Worm (Caenorhabditis elegans) whole organism, young adult: ENCODE results near the gene K02E2.8.

ENCODE experiments used
- B0035.1 ChIP-seq: sonication (generic microtip); optimal IDR thresholded peaks from 2 replicates; lab custom pipeline; 2016; ENCODE audit warnings: missing genetic modification characterization, mild to moderate bottlenecking, missing compliant biosample characterization, missing genotype, missing genetic modification reagents
- F22D6.2 ChIP-seq: sonication (generic microtip); optimal IDR thresholded peaks from 2 replicates; lab custom pipeline; 2016; ENCODE audit warnings: mild to moderate bottlenecking, missing genetic modification characterization, missing compliant biosample characterization
- F52B5.7 ChIP-seq: sonication (generic microtip); optimal IDR thresholded peaks from 2 replicates; lab custom pipeline; 2016; ENCODE audit warnings: mild to moderate bottlenecking, missing genetic modification characterization, missing compliant biosample characterization
- K11D2.4 ChIP-seq: fragments of 200-800 bp; sonication (Bioruptor generic); IDR thresholded peaks from 2 replicates; pipeline ENCODE4 v1.3.6; 2022; ENCODE audit warnings: missing genetic modification reagents, missing genetic modification characterization, missing compliant biosample characterization
- K12H6.12 ChIP-seq: fragments of 200-800 bp; sonication (Bioruptor generic); optimal IDR thresholded peaks from 2 replicates; lab custom pipeline; 2018; ENCODE audit warnings: mild to moderate bottlenecking, missing genetic modification characterization, missing compliant biosample characterization
- T26A5.8 ChIP-seq: sonication (generic microtip); optimal IDR thresholded peaks from 2 replicates; lab custom pipeline; 2016; ENCODE audit warnings: missing genetic modification characterization, missing compliant biosample characterization
- Y53F4B.3 ChIP-seq: fragments of 200-800 bp; sonication (Bioruptor generic); IDR thresholded peaks from 2 replicates; pipeline ENCODE4 v1.3.6; 2022; ENCODE audit warnings: missing genetic modification reagents, missing genetic modification characterization, missing compliant biosample characterization
- Y53G8AR.9 ChIP-seq: fragments of 200-800 bp; sonication (Bioruptor generic); conservative IDR thresholded peaks from 2 replicates; pipeline ENCODE4 v1.3.6; 2022; ENCODE audit warnings: missing genetic modification reagents, missing genetic modification characterization, missing compliant biosample characterization
- Y56A3A.18 ChIP-seq: fragments of 200-800 bp; sonication (Bioruptor generic); IDR thresholded peaks from 2 replicates; pipeline ENCODE4 v1.3.6; 2022; ENCODE audit warnings: missing genetic modification reagents, missing genetic modification characterization, missing compliant biosample characterization
- Y67H2A.10 ChIP-seq: fragments of 200-800 bp; sonication (Bioruptor generic); conservative IDR thresholded peaks from 2 replicates; pipeline ENCODE4 v1.3.6; 2022; ENCODE audit warnings: missing genetic modification reagents, missing genetic modification characterization, missing compliant biosample characterization
- Y79H2A.3 ChIP-seq: fragments of 200-800 bp; sonication (Bioruptor generic); conservative IDR thresholded peaks from 2 replicates; pipeline ENCODE4 v1.3.6; 2022; ENCODE audit warnings: missing genetic modification reagents, missing genetic modification characterization, missing compliant biosample characterization
- ZK185.1 ChIP-seq: sonication (generic microtip); optimal IDR thresholded peaks from 2 replicates; lab custom pipeline; 2016; ENCODE audit warnings: mild to moderate bottlenecking, missing genetic modification characterization, missing compliant biosample characterization; ENCODE audit not compliant: poor library complexity, severe bottlenecking
- aptf-2 ChIP-seq: fragments of 200-800 bp; sonication (Bioruptor generic); conservative IDR thresholded peaks from 2 replicates; pipeline ENCODE4 v1.3.6; 2022; ENCODE audit warnings: missing genetic modification reagents, missing genetic modification characterization, missing compliant biosample characterization
- attf-6 ChIP-seq: fragments of 200-800 bp; sonication (Bioruptor generic); IDR thresholded peaks from 2 replicates; pipeline ENCODE4 v1.3.6; 2022; ENCODE audit warnings: missing genetic modification reagents, missing genetic modification characterization, missing compliant biosample characterization
- bed-2 ChIP-seq: fragments of 200-800 bp; sonication (Bioruptor generic); IDR thresholded peaks from 2 replicates; pipeline ENCODE4 v1.3.6; 2022; ENCODE audit warnings: missing genetic modification reagents, missing genetic modification characterization, missing compliant biosample characterization
- ccch-3 ChIP-seq: fragments of 200-800 bp; sonication (Bioruptor generic); optimal IDR thresholded peaks from 2 replicates; lab custom pipeline; 2018; ENCODE audit warnings: mild to moderate bottlenecking, missing genetic modification characterization, missing compliant biosample characterization
- cebp-1 ChIP-seq, 2 experiments: fragments of 200-800 bp in 1 of 2; sonication (Bioruptor generic) in 1 of 2; sonication (generic microtip) in 1 of 2; IDR thresholded peaks in 1 of 2; optimal IDR thresholded peaks in 1 of 2; 2 replicates each; pipeline versions ENCODE4 v1.3.6 to Lab custom; 2017 to 2022; ENCODE audit warnings: missing compliant biosample characterization in 2 of 2, missing genetic modification characterization in 2 of 2, mild to moderate bottlenecking in 1 of 2, missing genetic modification reagents in 1 of 2, moderate library complexity in 1 of 2
- cebp-2 ChIP-seq: fragments of 200-800 bp; sonication (Bioruptor generic); IDR thresholded peaks from 2 replicates; pipeline ENCODE4 v1.3.6; 2022; ENCODE audit warnings: missing genetic modification characterization, missing compliant biosample characterization
- dpl-1 ChIP-seq: fragments of 150-350 bp; optimal IDR thresholded peaks from 2 replicates; lab custom pipeline; 2014; ENCODE audit warnings: missing biosample characterization, missing genetic modification reagents, missing genetic modification characterization
- hlh-12 ChIP-seq: sonication (generic microtip); optimal IDR thresholded peaks from 2 replicates; lab custom pipeline; 2016; ENCODE audit warnings: missing genetic modification characterization, missing compliant biosample characterization
- hmg-1.2 ChIP-seq: fragments of 200-800 bp; sonication (Bioruptor generic); IDR thresholded peaks from 2 replicates; pipeline ENCODE4 v1.3.6; 2022; ENCODE audit warnings: missing genetic modification reagents, missing genetic modification characterization, missing compliant biosample characterization
- hsf-1 ChIP-seq: fragments of 200-800 bp; sonication (Bioruptor generic); IDR thresholded peaks from 2 replicates; pipeline ENCODE4 v1.3.6; 2022; ENCODE audit warnings: missing genetic modification reagents, missing genetic modification characterization, missing compliant biosample characterization
- let-607 ChIP-seq, 2 experiments: fragments of 200-800 bp in 1 of 2; sonication (Bioruptor generic) in 1 of 2; sonication (generic microtip) in 1 of 2; optimal IDR thresholded peaks; 2 replicates each; lab custom pipeline; 2016 to 2018; ENCODE audit warnings: mild to moderate bottlenecking in 2 of 2, missing compliant biosample characterization in 2 of 2, missing genetic modification characterization in 2 of 2, moderate library complexity in 2 of 2, missing genotype in 1 of 2
- lin-40 ChIP-seq: sonication (generic microtip); optimal IDR thresholded peaks from 2 replicates; lab custom pipeline; 2016; ENCODE audit warnings: missing genetic modification characterization, mild to moderate bottlenecking, missing compliant biosample characterization, missing genotype, missing genetic modification reagents
- lsl-1 ChIP-seq: fragments of 200-800 bp; sonication (Bioruptor generic); optimal IDR thresholded peaks from 2 replicates; lab custom pipeline; 2018; ENCODE audit warnings: mild to moderate bottlenecking, missing genetic modification characterization, moderate library complexity, missing compliant biosample characterization
- madf-8 ChIP-seq: fragments of 200-800 bp; sonication (Bioruptor generic); conservative IDR thresholded peaks from 2 replicates; pipeline ENCODE4 v1.3.6; 2022; ENCODE audit warnings: missing genetic modification reagents, missing genetic modification characterization, missing compliant biosample characterization
- mel-28 ChIP-seq: sonication (generic microtip); optimal IDR thresholded peaks from 2 replicates; lab custom pipeline; 2016; ENCODE audit warnings: borderline replicate concordance, mild to moderate bottlenecking, missing genetic modification characterization, missing compliant biosample characterization
- mes-4 ChIP-seq: sonication (generic microtip); optimal IDR thresholded peaks from 2 replicates; lab custom pipeline; 2016; ENCODE audit warnings: missing genotype, missing genetic modification characterization, missing compliant biosample characterization
- nhr-120 ChIP-seq: fragments of 200-800 bp; sonication (Bioruptor generic); IDR thresholded peaks from 2 replicates; pipeline ENCODE4 v1.3.6; 2022; ENCODE audit warnings: missing genetic modification characterization, missing compliant biosample characterization
- nhr-27 ChIP-seq: fragments of 200-800 bp; sonication (Bioruptor generic); optimal IDR thresholded peaks from 2 replicates; lab custom pipeline; 2018; ENCODE audit warnings: mild to moderate bottlenecking, missing genetic modification characterization, moderate library complexity, missing compliant biosample characterization
- rcor-1 ChIP-seq: fragments of 200-800 bp; sonication (Bioruptor generic); IDR thresholded peaks from 2 replicates; pipeline ENCODE4 v1.3.6; 2022; ENCODE audit warnings: missing genetic modification reagents, missing genetic modification characterization, missing compliant biosample characterization
- sdz-38 ChIP-seq: sonication (generic microtip); optimal IDR thresholded peaks from 2 replicates; lab custom pipeline; 2016; ENCODE audit warnings: missing genotype, missing genetic modification characterization, missing compliant biosample characterization
- sea-2 ChIP-seq: fragments of 200-800 bp; sonication (Bioruptor generic); IDR thresholded peaks from 2 replicates; pipeline ENCODE4 v1.3.6; 2022; ENCODE audit warnings: missing genetic modification characterization, missing compliant biosample characterization
- snpc-1.1 ChIP-seq: sonication (generic microtip); optimal IDR thresholded peaks from 2 replicates; lab custom pipeline; 2017; ENCODE audit warnings: missing genetic modification characterization, mild to moderate bottlenecking, missing compliant biosample characterization, antibody characterized with exemption, moderate library complexity, missing genotype, missing genetic modification reagents; ENCODE audit not compliant: insufficient read depth
- unc-62 ChIP-seq: fragments of 150-350 bp; optimal IDR thresholded peaks from 2 replicates; lab custom pipeline; 2014; ENCODE audit warnings: missing biosample characterization, missing genetic modification reagents, missing genetic modification characterization
- ztf-18 ChIP-seq: sonication (generic microtip); optimal IDR thresholded peaks from 2 replicates; lab custom pipeline; 2016; ENCODE audit warnings: missing genotype, mild to moderate bottlenecking, missing genetic modification characterization, missing compliant biosample characterization
- ztf-22 ChIP-seq: fragments of 200-800 bp; sonication (Bioruptor generic); optimal IDR thresholded peaks from 2 replicates; lab custom pipeline; 2018; ENCODE audit warnings: mild to moderate bottlenecking, missing genetic modification characterization, moderate library complexity, missing compliant biosample characterization
- ztf-28 ChIP-seq: fragments of 200-800 bp; sonication (Bioruptor generic); IDR thresholded peaks from 2 replicates; pipeline ENCODE4 v1.3.6; 2022; ENCODE audit warnings: missing genetic modification reagents, missing genetic modification characterization, missing compliant biosample characterization
- ztf-3 ChIP-seq: fragments of 200-800 bp; sonication (Bioruptor generic); optimal IDR thresholded peaks from 2 replicates; lab custom pipeline; 2018; ENCODE audit warnings: mild to moderate bottlenecking, missing genetic modification characterization, missing compliant biosample characterization
- ztf-6 ChIP-seq: fragments of 200-800 bp; sonication (Bioruptor generic); IDR thresholded peaks from 2 replicates; pipeline ENCODE4 v1.3.6; 2022; ENCODE audit warnings: missing genetic modification reagents, missing genetic modification characterization, missing compliant biosample characterization

Gene K02E2.8

DNA sequence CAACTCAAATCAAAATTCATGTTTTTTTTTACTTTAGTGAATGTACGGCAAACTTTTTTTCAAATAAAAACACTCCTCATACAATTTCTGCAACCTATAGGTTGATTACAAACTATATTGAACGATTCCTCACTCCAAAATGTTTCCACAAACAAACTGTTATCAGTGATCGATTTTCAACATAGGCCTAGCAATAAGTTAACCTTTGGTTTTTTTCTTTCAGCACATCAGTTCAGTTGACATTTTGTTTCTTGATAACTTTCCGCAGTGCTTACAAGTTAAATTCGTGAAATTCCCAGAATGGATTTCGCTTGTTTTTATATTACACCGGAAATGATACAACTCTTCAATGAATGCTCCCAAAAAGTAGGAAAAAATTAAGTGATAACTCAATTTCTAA is 20.7 kb upstream of the K02E2.8 start, which contains the start of gene F53H2.1:
Gene F53H2.1 (plus strand): TSS at position 301 of the 400 bp plus-strand sequence.
- TF ChIP-seq bed-2 (GFP tag; lab: Robert Waterston, UW) (no peak), unc-62 (GFP tag; lab: Kevin White, UChicago) (no peak), Y56A3A.18 (GFP tag; lab: Robert Waterston, UW) (no peak), F22D6.2 (tag; lab: Kevin White, UChicago) (no peak), Y67H2A.10 (GFP tag; lab: Robert Waterston, UW) (no peak), F52B5.7 (tag; lab: Kevin White, UChicago) (no peak), nhr-27 (tag; lab: Kevin White, UChicago) (no peak), cebp-1 (GFP tag; IDR thresholded peaks at IDR 0.05; lab: Robert Waterston, UW) (no peak), cebp-1 (tag; optimal IDR thresholded peaks at IDR 0.05; lab: Kevin White, UChicago) (no peak), Y79H2A.3 (GFP tag; lab: Robert Waterston, UW) (no peak), dpl-1 (GFP tag; lab: Kevin White, UChicago) (no peak), hlh-12 (tag; lab: Kevin White, UChicago) (no peak)

DNA sequence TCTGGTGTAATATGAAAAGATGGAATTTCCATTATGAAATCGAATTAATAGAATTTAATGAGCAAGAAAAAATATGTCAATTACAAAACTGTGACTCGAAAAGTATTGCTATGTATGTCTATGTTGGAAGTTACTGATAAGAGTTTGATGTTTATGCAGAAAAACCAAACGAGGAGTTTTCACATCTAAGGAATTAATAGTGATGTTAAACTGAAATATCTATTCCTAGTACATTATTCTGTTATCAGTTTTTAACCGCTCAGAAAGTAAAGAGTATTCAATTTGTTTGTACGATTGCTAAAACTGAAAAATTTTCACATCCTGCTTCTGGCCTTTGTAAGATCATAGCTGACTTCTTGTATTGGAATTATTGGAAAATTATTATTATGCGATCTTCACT is 20.2 kb upstream of the K02E2.8 start, which contains the start of gene K02E2.7:
Gene K02E2.7 (minus strand): TSS at position 101 of the 400 bp plus-strand sequence.
- TF ChIP-seq ztf-22 (GFP tag; lab: Kevin White, UChicago) (no peak), aptf-2 (GFP tag; lab: Robert Waterston, UW) (no peak), rcor-1 (GFP tag; lab: Robert Waterston, UW) (no peak), attf-6 (no peak), ccch-3 (no peak), B0035.1 (tag; lab: Kevin White, UChicago) (no peak), snpc-1.1 (no peak), sea-2 (GFP tag; lab: Robert Waterston, UW) (no peak), madf-8 (no peak), nhr-120 (GFP tag; lab: Robert Waterston, UW) (no peak), T26A5.8 (tag; lab: Kevin White, UChicago) (no peak), ztf-18 (tag; lab: Kevin White, UChicago) (no peak), ztf-3 (no peak), ztf-28 (GFP tag; lab: Robert Waterston, UW) (no peak), K11D2.4 (GFP tag; lab: Robert Waterston, UW) (no peak)

DNA sequence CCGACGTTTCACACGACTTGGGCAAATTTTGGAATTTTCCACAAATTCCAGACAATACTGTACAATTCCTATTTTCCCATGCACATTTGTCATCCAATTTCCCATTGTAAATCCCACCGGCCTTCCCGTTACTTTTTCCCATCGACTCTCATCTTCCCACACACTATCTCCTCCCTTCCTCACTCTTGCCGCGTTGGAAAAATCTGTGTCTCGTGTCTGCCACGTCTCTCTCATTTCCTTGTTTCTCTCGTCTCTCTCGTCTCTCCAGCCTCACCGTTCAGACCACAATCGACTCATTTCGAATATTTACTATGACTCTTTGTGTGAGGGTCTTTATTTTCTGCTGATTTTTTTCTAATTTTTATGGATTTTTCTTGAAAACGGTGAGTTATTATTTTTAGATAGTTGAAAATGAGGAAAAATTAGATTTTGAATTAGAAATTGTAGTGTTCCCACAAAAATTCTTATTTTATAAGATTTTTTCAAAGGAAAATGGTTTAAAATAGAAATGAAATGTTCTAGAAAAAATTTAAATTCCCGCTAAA is 16.4 kb upstream of the K02E2.8 start, which contains the start of gene K02E2.11:
Gene K02E2.11 (plus strand): TSS at position 251 of the 545 bp plus-strand sequence.
- TF ChIP-seq let-607 (tag; optimal IDR thresholded peaks at IDR 0.05; lab: Kevin White, UChicago) (peak in 1 of 2 experiments; percentile 63), F22D6.2 (tag; lab: Kevin White, UChicago) (no peak), mel-28 (tag; lab: Kevin White, UChicago) (no peak), K12H6.12 (tag; lab: Kevin White, UChicago) (peak; percentile 40), lin-40 (tag; lab: Kevin White, UChicago) (peak; percentile 19), hmg-1.2 (GFP tag; lab: Robert Waterston, UW) (peak; percentile 87; the same call in 1 of the 2 replicates), cebp-2 (GFP tag; lab: Robert Waterston, UW) (no peak)

DNA sequence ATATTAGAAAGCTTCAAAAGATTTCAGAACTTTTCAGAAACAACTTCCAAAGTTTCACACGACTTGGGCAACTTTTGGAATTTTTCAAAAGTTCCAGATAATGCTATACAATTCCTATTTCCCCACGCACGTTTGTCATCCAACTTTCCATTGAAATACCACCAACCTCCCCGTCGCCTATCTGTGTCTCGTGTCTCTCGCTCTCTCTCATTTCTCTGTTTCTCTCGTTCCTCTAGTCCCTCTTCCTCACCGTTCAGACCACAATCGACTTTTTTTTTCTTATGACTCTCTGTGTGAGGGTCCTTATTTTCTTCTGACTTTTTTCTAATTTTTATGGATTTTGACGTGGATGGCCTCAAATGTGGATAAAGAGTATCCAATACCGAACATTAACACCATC is 13.6 kb upstream of the K02E2.8 start, which contains the start of gene K02E2.6:
Gene K02E2.6 (plus strand): TSS at position 242 of the 400 bp plus-strand sequence.
- TF ChIP-seq mes-4 (tag; lab: Kevin White, UChicago) (no peak), hsf-1 (no peak), Y53F4B.3 (GFP tag; lab: Robert Waterston, UW) (no peak), lsl-1 (GFP tag; lab: Kevin White, UChicago) (no peak), Y79H2A.3 (GFP tag; lab: Robert Waterston, UW) (no peak), bed-2 (GFP tag; lab: Robert Waterston, UW) (no peak), F52B5.7 (tag; lab: Kevin White, UChicago) (no peak), Y53G8AR.9 (GFP tag; lab: Robert Waterston, UW) (no peak), ZK185.1 (tag; lab: Kevin White, UChicago) (no peak), rcor-1 (GFP tag; lab: Robert Waterston, UW) (no peak), ztf-6 (GFP tag; lab: Robert Waterston, UW) (no peak), sdz-38 (tag; lab: Kevin White, UChicago) (no peak), ztf-3 (no peak)
